Worm (Caenorhabditis elegans): ENCODE measurements around the gene M02D8.6.

The M02D8.6 gene

ce11 chrX:8750209-8750608 is 18.5 kb upstream of the M02D8.6 start (continued):
- peak; percentile 31 for TF ChIP-seq T20F7.1 (GFP tag; optimal IDR thresholded peaks at IDR 0.05)

- TF ChIP-seq duxl-1 (tag; optimal IDR thresholded peaks at IDR 0.05; ENCODE audit: poor library complexity) (no peak), nhr-28 (tag; optimal IDR thresholded peaks at IDR 0.05) (no peak), sdz-12 (GFP tag; optimal IDR thresholded peaks at IDR 0.05) (no peak), hlh-30 (tag; optimal IDR thresholded peaks at IDR 0.05; ENCODE audit: insufficient read depth) (no peak), ama-1 (optimal IDR thresholded peaks at IDR 0.05) (no peak), pha-4 (GFP tag; IDR thresholded peaks at IDR 0.05) (no peak), pha-4 (tag; optimal IDR thresholded peaks at IDR 0.05) (no peak), hlh-11 (tag; optimal IDR thresholded peaks at IDR 0.05) (no peak), D1046.2 (GFP tag; IDR thresholded peaks at IDR 0.05) (no peak), F37D6.2 (tag; optimal IDR thresholded peaks at IDR 0.05) (no peak), zfp-2 (tag; optimal IDR thresholded peaks at IDR 0.05) (no peak)
Measured at ce11 chrX:8745524-8745923, 13.8 kb upstream of the M02D8.6 start.

ce11 chrX:8744192-8744985 is 12.7 kb upstream of the M02D8.6 start:
- TF ChIP-seq nhr-76 (tag; optimal IDR thresholded peaks at IDR 0.05) (no peak), mxl-3 (GFP tag; optimal IDR thresholded peaks at IDR 0.05) (no peak)

- TF ChIP-seq nhr-76 (tag; optimal IDR thresholded peaks at IDR 0.05) (no peak), madf-5 (GFP tag; IDR thresholded peaks at IDR 0.05) (no peak), lin-13 (GFP tag; optimal IDR thresholded peaks at IDR 0.05) (no peak), lin-1 (GFP tag; IDR thresholded peaks at IDR 0.05) (no peak), nhr-111 (GFP tag; optimal IDR thresholded peaks at IDR 0.05) (no peak), dve-1 (tag; optimal IDR thresholded peaks at IDR 0.05; ENCODE audit: insufficient read depth) (no peak), hmg-1.1 (GFP tag; IDR thresholded peaks at IDR 0.05) (no peak), hlh-30 (tag; optimal IDR thresholded peaks at IDR 0.05; ENCODE audit: insufficient read depth) (no peak), ceh-32 (tag; optimal IDR thresholded peaks at IDR 0.05; ENCODE audit: poor library complexity) (no peak), php-3 (GFP tag; IDR thresholded peaks at IDR 0.05) (no peak), ZK546.5 (tag; optimal IDR thresholded peaks at IDR 0.05) (no peak), nhr-11 (tag; optimal IDR thresholded peaks at IDR 0.05) (no peak), arid-1 (GFP tag; conservative IDR thresholded peaks at IDR 0.05) (no peak), R02D3.7 (tag; optimal IDR thresholded peaks at IDR 0.05) (no peak), pqm-1 (tag; optimal IDR thresholded peaks at IDR 0.05) (no peak), nhr-6 (tag; optimal IDR thresholded peaks at IDR 0.05) (no peak), spr-1 (tag; optimal IDR thresholded peaks at IDR 0.05) (no peak), F26F4.8 (GFP tag; conservative IDR thresholded peaks at IDR 0.05) (no peak), lin-38 (GFP tag; IDR thresholded peaks at IDR 0.05) (no peak), sdz-12 (GFP tag; optimal IDR thresholded peaks at IDR 0.05) (no peak)
Measured at ce11 chrX:8742896-8743295, 11.2 kb upstream of the M02D8.6 start, which contains the start of gene M02D8.7. Gene M02D8.7, minus strand, starts transcription at chrX:8742996.

- no peak for TF ChIP-seq Y105C5A.15 (GFP tag; IDR thresholded peaks at IDR 0.05)
- no peak for TF ChIP-seq daf-8 (GFP tag; IDR thresholded peaks at IDR 0.05)
- no peak for TF ChIP-seq hlh-30 (tag; optimal IDR thresholded peaks at IDR 0.05; ENCODE audit: insufficient read depth)
- no peak for TF ChIP-seq unc-39 (tag; optimal IDR thresholded peaks at IDR 0.05)
- no peak for TF ChIP-seq egl-27 (tag; optimal IDR thresholded peaks at IDR 0.05)
- TF ChIP-seq spr-1 (tag; optimal IDR thresholded peaks at IDR 0.05): no peak
- no peak for TF ChIP-seq madf-9 (GFP tag; conservative IDR thresholded peaks at IDR 0.05)
- peak; percentile 54 for TF ChIP-seq F10B5.3 (tag; optimal IDR thresholded peaks at IDR 0.05)
- TF ChIP-seq arid-1 (GFP tag; conservative IDR thresholded peaks at IDR 0.05): no peak
- TF ChIP-seq daf-12 (tag; optimal IDR thresholded peaks at IDR 0.05): no peak
- no peak for TF ChIP-seq nhr-48 (tag; optimal IDR thresholded peaks at IDR 0.05)
- 0 out of 2 replicates have a peak, but pooled peaks have one; percentile 25 for TF ChIP-seq D1046.2 (GFP tag; IDR thresholded peaks at IDR 0.05)
- no peak for TF ChIP-seq spr-3 (GFP tag; optimal IDR thresholded peaks at IDR 0.05)
- no peak for TF ChIP-seq dmd-9 (GFP tag; IDR thresholded peaks at IDR 0.05)
- TF ChIP-seq nhr-102 (tag; optimal IDR thresholded peaks at IDR 0.05): no peak
- no peak for TF ChIP-seq nhr-28 (tag; optimal IDR thresholded peaks at IDR 0.05)
- no peak for TF ChIP-seq mdl-1 (tag; optimal IDR thresholded peaks at IDR 0.05)
Measured at ce11 chrX:8741629-8742170, 10.0 kb upstream of the M02D8.6 start.

Measured in whole organism, L4 larva.